Fruit fly (Drosophila melanogaster): ENCODE results near the gene Gbeta13F.

Gene Gbeta13F

DNA sequence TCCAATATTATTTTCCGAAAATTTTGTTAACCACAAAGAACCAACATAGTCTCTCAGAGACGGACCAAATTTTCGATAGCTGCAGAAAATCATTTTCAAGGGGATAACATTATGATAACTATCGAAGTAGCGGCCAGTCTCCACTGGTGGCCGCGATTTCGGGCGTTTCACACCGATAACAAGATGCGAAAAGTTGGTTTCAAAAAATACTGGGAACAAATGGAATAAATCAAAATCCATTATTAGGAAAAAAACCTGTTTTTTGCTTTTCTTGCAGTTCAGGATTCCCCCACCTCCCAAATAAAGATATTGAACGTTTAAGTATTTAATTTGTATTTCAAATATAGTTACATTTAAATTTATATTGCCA lies 27.3 kb downstream of the Gbeta13F start, which contains the start of gene tay (continued):
- no peak for TF ChIP-seq Side (GFP tag; optimal IDR thresholded peaks at IDR 0.05)
- TF ChIP-seq CG9437 (GFP tag; optimal IDR thresholded peaks at IDR 0.05) = no peak
- TF ChIP-seq CG1233 (GFP tag; optimal IDR thresholded peaks at IDR 0.05) = no peak
- TF ChIP-seq CG17568 (GFP tag; optimal IDR thresholded peaks at IDR 0.05) = no peak
- no peak for TF ChIP-seq Adf1 (GFP tag; IDR thresholded peaks at IDR 0.05)
- peak; percentile 94 for TF ChIP-seq pfk (GFP tag; optimal IDR thresholded peaks at IDR 0.05)
- no peak for TF ChIP-seq CG1832 (GFP tag; optimal IDR thresholded peaks at IDR 0.05)
- no peak for TF ChIP-seq NfI (GFP tag; optimal IDR thresholded peaks at IDR 0.05)
- no peak for TF ChIP-seq Dek (tag; optimal IDR thresholded peaks at IDR 0.05)
- no peak for TF ChIP-seq CTCF (GFP tag; optimal IDR thresholded peaks at IDR 0.05)
- peak; percentile 37; the same call in 1 of the 2 replicates for TF ChIP-seq CG32532 (GFP tag; IDR thresholded peaks at IDR 0.05)
- no peak for TF ChIP-seq sd (tag; optimal IDR thresholded peaks at IDR 0.05)
- no peak for TF ChIP-seq ranshi (GFP tag; IDR thresholded peaks at IDR 0.05)
- no peak for TF ChIP-seq CG11093 (GFP tag; IDR thresholded peaks at IDR 0.05)
- TF ChIP-seq tup (GFP tag; optimal IDR thresholded peaks at IDR 0.05) = no peak
- TF ChIP-seq CG15269 (tag; optimal IDR thresholded peaks at IDR 0.05) = no peak
- TF ChIP-seq gcm (GFP tag; optimal IDR thresholded peaks at IDR 0.05) = no peak
- no peak for TF ChIP-seq CG8765 (GFP tag; IDR thresholded peaks at IDR 0.05)
- TF ChIP-seq Aef1 (GFP tag; IDR thresholded peaks at IDR 0.05) = no peak
- TF ChIP-seq run (tag; optimal IDR thresholded peaks at IDR 0.05) = no peak
- TF ChIP-seq CG17802 (tag; optimal IDR thresholded peaks at IDR 0.05) = peak; percentile 79
- no peak for TF ChIP-seq tll (GFP tag; optimal IDR thresholded peaks at IDR 0.05)
- peak; percentile 95 for TF ChIP-seq ssp (GFP tag; IDR thresholded peaks at IDR 0.05)
- no peak for TF ChIP-seq CG3065 (GFP tag; optimal IDR thresholded peaks at IDR 0.05)
- TF ChIP-seq Fer1 (GFP tag; optimal IDR thresholded peaks at IDR 0.05) = no peak
- no peak for TF ChIP-seq PHDP (tag; optimal IDR thresholded peaks at IDR 0.05)
- TF ChIP-seq Rx (GFP tag; IDR thresholded peaks at IDR 0.05) = no peak
- TF ChIP-seq CG43689 (GFP tag; IDR thresholded peaks at IDR 0.05) = no peak
- TF ChIP-seq nau (GFP tag; optimal IDR thresholded peaks at IDR 0.05) = no peak
- TF ChIP-seq CG2116 (GFP tag; optimal IDR thresholded peaks at IDR 0.05) = peak; percentile 42
- TF ChIP-seq Optix (GFP tag; IDR thresholded peaks at IDR 0.05) = no peak
- TF ChIP-seq CG4730 (GFP tag; IDR thresholded peaks at IDR 0.05) = no peak
- TF ChIP-seq Antp (GFP tag; optimal IDR thresholded peaks at IDR 0.05) = peak; percentile 31
- TF ChIP-seq kah (GFP tag; optimal IDR thresholded peaks at IDR 0.05) = no peak
- TF ChIP-seq CG12155 (GFP tag; optimal IDR thresholded peaks at IDR 0.05) = no peak
- TF ChIP-seq zen (tag; optimal IDR thresholded peaks at IDR 0.05) = no peak
- TF ChIP-seq CG17385 (GFP tag; optimal IDR thresholded peaks at IDR 0.05) = no peak
- no peak for TF ChIP-seq D19B (GFP tag; optimal IDR thresholded peaks at IDR 0.05)
- no peak for TF ChIP-seq abd-A (tag; optimal IDR thresholded peaks at IDR 0.05)
- no peak for TF ChIP-seq CoRest (tag; optimal IDR thresholded peaks at IDR 0.05)
- TF ChIP-seq CG2875 (GFP tag; optimal IDR thresholded peaks at IDR 0.05) = no peak
- TF ChIP-seq CG5245 (GFP tag; optimal IDR thresholded peaks at IDR 0.05) = no peak
- no peak for TF ChIP-seq E2f1 (GFP tag; IDR thresholded peaks at IDR 0.05)
- TF ChIP-seq Meics (GFP tag; optimal IDR thresholded peaks at IDR 0.05) = no peak
- peak; percentile 79 for TF ChIP-seq row (GFP tag; IDR thresholded peaks at IDR 0.05)
- no peak for TF ChIP-seq vfl (GFP tag; optimal IDR thresholded peaks at IDR 0.05)
- TF ChIP-seq Trl (optimal IDR thresholded peaks at IDR 0.05) = no peak
- TF ChIP-seq Trl (GFP tag; optimal IDR thresholded peaks at IDR 0.05) = no peak
- no peak for TF ChIP-seq Sox100B (GFP tag; optimal IDR thresholded peaks at IDR 0.05)
- TF ChIP-seq CG16813 (GFP tag; IDR thresholded peaks at IDR 0.05; ENCODE audit: partially characterized antibody) = peak; percentile 80
- TF ChIP-seq CG6175 (GFP tag; IDR thresholded peaks at IDR 0.05) = no peak
- TF ChIP-seq tgo (GFP tag; IDR thresholded peaks at IDR 0.05) = no peak
- no peak for TF ChIP-seq Elba2 (GFP tag; optimal IDR thresholded peaks at IDR 0.05)

Data from whole organism, embryonic.